Worm (Caenorhabditis elegans) whole organism, L1 larva: ENCODE results near the gene decr-1.2.

Experiments used
- ama-1 ChIP-seq: fragments of 150-350 bp; optimal IDR thresholded peaks from 2 replicates; lab custom pipeline; 2014
- elt-2 ChIP-seq: sonication (generic microtip); optimal IDR thresholded peaks from 2 replicates; lab custom pipeline; 2016; ENCODE audit warnings: missing genetic modification characterization, mild to moderate bottlenecking, inconsistent platforms, missing compliant biosample characterization, missing genetic modification reagents
- isw-1 ChIP-seq: fragments of 200-800 bp; sonication (Bioruptor generic); IDR thresholded peaks from 2 replicates; pipeline ENCODE4 v1.3.6; 2022; ENCODE audit warnings: missing genetic modification characterization, missing compliant biosample characterization
- lin-39 ChIP-seq: fragments of 150-350 bp; optimal IDR thresholded peaks from 2 replicates; lab custom pipeline; 2014; ENCODE audit warnings: missing biosample characterization, missing genetic modification reagents, missing genetic modification characterization
- mdl-1 ChIP-seq, 2 experiments: fragments of 150-350 bp; optimal IDR thresholded peaks; 2 replicates each; lab custom pipeline; 2014 to 2017; ENCODE audit warnings: missing biosample characterization in 2 of 2, missing genetic modification characterization in 2 of 2, inconsistent platforms in 1 of 2
- mep-1 ChIP-seq: fragments of 150-350 bp; optimal IDR thresholded peaks from 2 replicates; lab custom pipeline; 2014; ENCODE audit warnings: missing biosample characterization, missing genetic modification characterization
- nhr-11 ChIP-seq: fragments of 150-350 bp; optimal IDR thresholded peaks from 2 replicates; lab custom pipeline; 2014; ENCODE audit warnings: missing biosample characterization, missing genetic modification characterization
- nhr-12 ChIP-seq: sonication (generic microtip); optimal IDR thresholded peaks from 2 replicates; lab custom pipeline; 2017; ENCODE audit warnings: missing biosample characterization, missing genetic modification characterization
- pqm-1 ChIP-seq: sonication (generic microtip); optimal IDR thresholded peaks from 3 replicates; lab custom pipeline; 2017; ENCODE audit warnings: missing biosample characterization, missing genetic modification characterization
- snpc-4 ChIP-seq: fragments of 150-350 bp; optimal IDR thresholded peaks from 2 replicates; lab custom pipeline; 2014; ENCODE audit warnings: missing biosample characterization, missing genetic modification characterization
- sptf-1 ChIP-seq: fragments of 150-350 bp; optimal IDR thresholded peaks from 2 replicates; lab custom pipeline; 2014; ENCODE audit warnings: missing biosample characterization, missing genetic modification characterization
- unc-130 ChIP-seq: fragments of 150-350 bp; optimal IDR thresholded peaks from 2 replicates; lab custom pipeline; 2017; ENCODE audit warnings: missing biosample characterization, missing genetic modification characterization, inconsistent platforms
- zag-1 ChIP-seq: fragments of 150-350 bp; optimal IDR thresholded peaks from 2 replicates; lab custom pipeline; 2014; ENCODE audit warnings: missing biosample characterization, missing genetic modification characterization
- zip-4 ChIP-seq: fragments of 200-800 bp; sonication (Bioruptor generic); optimal IDR thresholded peaks from 2 replicates; lab custom pipeline; 2018; ENCODE audit warnings: mild to moderate bottlenecking, missing genetic modification characterization, moderate library complexity, missing compliant biosample characterization

ce11 chrII:8520625-8521024 is 24.8 kb upstream of the decr-1.2 start, which contains the start of gene cht-2:
- TF ChIP-seq zag-1 (tag; lab: Kevin White, UChicago) (no peak), lin-39 (tag; lab: Kevin White, UChicago) (no peak), nhr-12 (tag; lab: Kevin White, UChicago) (no peak), mep-1 (no peak), sptf-1 (tag; lab: Kevin White, UChicago) (no peak), snpc-4 (tag; lab: Kevin White, UChicago) (no peak), nhr-11 (no peak), ama-1 (no peak), mdl-1 (tag; optimal IDR thresholded peaks at IDR 0.05; lab: Kevin White, UChicago) (no peak), isw-1 (GFP tag; lab: Robert Waterston, UW) (no peak), pqm-1 (tag; lab: Kevin White, UChicago) (no peak), zip-4 (GFP tag; lab: Kevin White, UChicago) (no peak), unc-130 (tag; lab: Kevin White, UChicago) (no peak), elt-2 (no peak)
